Worm (Caenorhabditis elegans) whole organism, L4/young adult: Measurements from ENCODE around the gene tsp-2.

Experiments used
- W03F9.2 ChIP-seq: fragments of 150-350 bp; optimal IDR thresholded peaks from 2 replicates; lab custom pipeline; 2014; ENCODE audit warnings: missing biosample characterization, missing genetic modification characterization
- dao-5 ChIP-seq: sonication (generic microtip); optimal IDR thresholded peaks from 2 replicates; lab custom pipeline; 2016; ENCODE audit warnings: missing genotype, missing genetic modification characterization, moderate library complexity, missing compliant biosample characterization
- him-1 ChIP-seq: sonication (generic microtip); optimal IDR thresholded peaks from 2 replicates; lab custom pipeline; 2016; ENCODE audit warnings: missing genotype, missing genetic modification reagents, missing genetic modification characterization, missing compliant biosample characterization

Gene tsp-2

DNA sequence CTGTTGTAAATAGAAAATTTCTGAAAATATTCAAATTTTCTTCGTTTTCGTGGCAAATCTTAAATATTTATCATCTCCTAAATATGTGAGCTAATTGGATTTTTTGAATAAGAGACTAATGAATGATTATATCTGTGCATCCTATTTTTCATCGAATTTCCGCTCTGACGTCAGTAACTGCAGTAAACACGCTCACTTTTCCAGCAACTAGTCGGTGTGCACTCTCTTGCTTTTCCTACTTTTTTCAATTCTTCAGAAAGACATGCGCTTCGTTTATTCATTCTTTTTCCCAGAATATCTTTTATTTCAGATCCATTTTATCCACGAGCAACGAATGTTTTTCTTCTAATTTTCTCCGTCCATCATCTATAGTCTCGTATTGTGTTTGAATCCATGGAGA is 8.3 kb downstream of the tsp-2 start:
- TF ChIP-seq dao-5 (tag; lab: Kevin White, UChicago) (no peak), W03F9.2 (no peak), him-1 (tag; lab: Kevin White, UChicago) (no peak)

ce11 chrIII:8228916-8229315 is 8.8 kb downstream of the tsp-2 start:
- TF ChIP-seq W03F9.2 (no peak), him-1 (tag; lab: Kevin White, UChicago) (no peak)

DNA sequence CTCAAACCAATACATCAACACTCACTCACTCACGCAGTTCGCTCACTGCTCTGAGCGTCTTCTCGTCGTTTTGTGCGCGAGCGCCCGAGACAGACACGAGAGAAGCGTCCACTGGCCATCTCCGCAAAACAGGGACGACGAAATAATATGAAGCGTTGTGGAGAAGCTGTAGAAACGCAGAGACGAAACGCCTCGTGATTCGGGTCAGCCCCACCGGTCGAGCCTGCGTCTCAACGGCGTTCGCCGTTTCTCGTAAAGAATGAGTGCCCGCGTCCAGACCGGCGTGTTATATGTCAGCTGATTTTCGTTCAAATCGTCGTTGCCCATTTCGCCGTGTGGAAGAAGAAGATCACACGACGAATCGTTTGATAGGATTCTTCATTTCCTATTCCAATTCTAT is 10.2 kb downstream of the tsp-2 start, which contains the start of gene fbxl-1:
fbxl-1 (plus strand) TSS at position 320 of the 400 bp plus-strand sequence.
- TF ChIP-seq him-1 (tag; lab: Kevin White, UChicago), result peak; percentile 84
- no peak for TF ChIP-seq dao-5 (tag; lab: Kevin White, UChicago)
- TF ChIP-seq W03F9.2, result peak; percentile 2

DNA sequence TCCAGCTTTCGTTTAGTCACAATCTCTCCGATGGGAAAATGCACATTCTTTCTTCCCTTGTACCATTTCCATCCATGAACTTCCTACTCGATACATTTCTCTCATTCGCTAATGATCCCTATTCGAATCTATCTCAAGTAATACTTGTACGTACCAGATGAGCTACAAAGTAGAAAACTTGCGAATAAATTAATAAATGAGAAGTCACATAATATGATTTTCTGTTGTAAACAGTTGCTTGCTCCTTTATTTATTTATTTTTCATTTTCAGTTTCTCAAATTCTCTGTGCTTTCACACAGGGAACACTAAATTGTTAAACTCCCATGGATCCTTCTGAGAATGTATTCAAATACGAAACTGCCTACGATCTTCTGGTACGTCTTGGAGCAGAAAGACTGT is 11.6 kb downstream of the tsp-2 start, which contains the start of gene rfs-1:
rfs-1 (plus strand) TSS at position 301 of the 400 bp plus-strand sequence.
- TF ChIP-seq W03F9.2 (no peak), him-1 (tag; lab: Kevin White, UChicago) (no peak), dao-5 (tag; lab: Kevin White, UChicago) (no peak)

DNA sequence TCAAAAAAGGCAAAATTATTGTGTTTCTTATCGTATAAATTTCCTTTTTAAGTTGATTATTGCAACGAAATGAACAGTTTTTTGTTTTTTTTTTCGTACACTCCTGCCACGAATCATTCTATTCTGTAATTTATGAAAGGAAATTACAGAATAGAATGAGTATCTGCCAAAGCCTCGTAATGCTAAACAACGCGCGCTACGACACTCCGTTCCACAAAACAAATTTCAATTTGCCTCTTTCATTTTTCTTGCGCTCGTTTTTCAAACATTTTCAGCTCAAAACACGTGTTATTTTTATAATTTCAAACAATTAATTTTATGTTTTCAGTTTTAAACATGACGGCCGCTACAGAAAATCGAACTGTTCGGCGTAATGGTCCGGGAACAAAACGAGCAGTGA is 13.0 kb downstream of the tsp-2 start, which contains the start of gene mob-4:
mob-4 (plus strand) TSS at position 329 of the 400 bp plus-strand sequence.
- TF ChIP-seq him-1 (tag; lab: Kevin White, UChicago), result no peak
- no peak for TF ChIP-seq dao-5 (tag; lab: Kevin White, UChicago)
- TF ChIP-seq W03F9.2, result no peak

DNA sequence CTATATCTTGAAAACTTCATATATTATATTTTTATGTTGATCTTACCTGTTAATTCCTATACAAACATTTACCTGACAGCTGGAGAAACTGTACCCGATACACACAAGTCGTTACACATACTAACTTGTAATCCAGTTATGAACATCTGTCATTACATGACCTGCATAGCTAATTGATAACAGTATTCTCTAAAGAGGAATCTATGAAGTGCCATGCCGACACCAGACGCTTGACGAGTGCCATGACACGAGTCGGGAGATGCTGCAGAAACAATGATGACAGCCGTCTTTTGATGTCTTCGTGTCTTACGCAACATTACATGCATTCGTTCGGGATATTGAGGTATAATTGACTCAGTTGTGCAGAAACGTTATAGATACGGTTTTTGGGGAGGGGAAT is 17.7 kb downstream of the tsp-2 start:
- TF ChIP-seq him-1 (tag; lab: Kevin White, UChicago) (no peak), W03F9.2 (no peak), dao-5 (tag; lab: Kevin White, UChicago) (no peak)

- no peak for TF ChIP-seq him-1 (tag; lab: Kevin White, UChicago)
- no peak for TF ChIP-seq dao-5 (tag; lab: Kevin White, UChicago)
These were observed 19.8 kb downstream of the tsp-2 start, which contains the start of gene C30A5.16 for ce11 chrIII:8217919-8218318. Gene C30A5.16, plus strand, starts transcription at chrIII:8218219.

DNA sequence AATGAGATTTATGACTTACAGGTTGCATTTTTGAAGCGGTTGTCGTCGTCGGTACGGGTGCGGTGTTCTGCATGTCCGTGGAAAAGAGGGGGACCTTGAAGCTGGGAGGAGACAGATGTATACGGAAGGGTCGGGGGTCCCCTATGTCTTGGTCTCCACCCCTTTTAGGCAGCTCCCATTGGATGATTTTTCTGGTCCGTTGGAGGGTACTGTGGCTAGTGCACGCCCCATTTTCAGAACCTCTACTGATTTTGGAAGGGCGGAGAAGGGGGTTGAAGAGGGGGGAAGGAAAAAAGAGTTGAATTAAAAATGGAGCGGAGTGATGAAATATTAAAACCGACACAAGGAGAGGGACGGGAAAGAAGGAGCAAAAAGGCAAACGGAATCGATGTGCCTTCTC is 21.5 kb downstream of the tsp-2 start, which contains the start of gene unc-86:
unc-86 (minus strand) TSS at position 113 of the 400 bp plus-strand sequence.
- TF ChIP-seq W03F9.2, result no peak
- TF ChIP-seq dao-5 (tag; lab: Kevin White, UChicago), result no peak
- TF ChIP-seq him-1 (tag; lab: Kevin White, UChicago), result no peak

- TF ChIP-seq dao-5 (tag; lab: Kevin White, UChicago) (no peak), him-1 (tag; lab: Kevin White, UChicago) (no peak), W03F9.2 (no peak)
These were observed 26.2 kb downstream of the tsp-2 start for ce11 chrIII:8211562-8211961.

DNA sequence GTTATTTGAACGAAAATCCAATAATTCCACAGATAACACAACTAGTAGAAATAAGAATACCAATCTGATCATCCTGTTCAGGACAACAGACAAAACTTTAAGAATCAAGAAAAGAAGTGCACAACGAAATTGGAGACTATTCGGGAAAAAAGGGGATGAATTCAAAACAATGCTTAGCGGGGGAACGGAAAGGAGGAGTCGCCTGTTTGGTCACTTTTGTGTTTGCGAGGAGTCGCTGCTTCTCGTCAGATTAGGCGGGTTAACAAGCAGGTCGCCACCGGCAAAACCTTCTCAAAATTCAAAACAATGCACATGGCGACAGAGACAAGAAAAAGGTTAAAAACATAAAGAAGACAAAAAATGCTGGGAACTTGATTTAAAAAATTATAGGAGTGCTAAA is 28.0 kb downstream of the tsp-2 start, which contains the start of gene C30A5.10:
C30A5.10 (minus strand) TSS at position 101 of the 400 bp plus-strand sequence.
- no peak for TF ChIP-seq W03F9.2
- TF ChIP-seq dao-5 (tag; lab: Kevin White, UChicago), result no peak
- TF ChIP-seq him-1 (tag; lab: Kevin White, UChicago), result no peak

DNA sequence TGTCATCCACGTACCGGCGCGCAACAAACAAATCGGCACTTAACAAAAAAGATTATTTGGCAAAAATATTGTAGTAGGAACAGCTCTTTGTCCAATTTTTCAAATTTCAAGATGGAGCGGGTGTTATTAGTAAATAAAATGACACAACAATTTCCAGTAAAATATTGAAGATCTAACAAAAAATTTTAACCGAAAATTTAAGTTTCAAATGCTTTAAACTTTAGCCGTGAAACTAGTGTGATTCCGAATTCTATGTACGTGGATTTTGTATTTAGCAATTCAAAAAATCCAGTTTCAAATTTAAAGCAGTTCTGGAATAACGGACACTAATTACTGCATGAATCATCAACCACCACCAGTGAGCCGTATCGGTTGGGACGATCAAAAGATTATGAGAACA is 35.0 kb downstream of the tsp-2 start, which contains the start of gene snb-5:
snb-5 (plus strand) TSS at position 301 of the 400 bp plus-strand sequence.
- TF ChIP-seq dao-5 (tag; lab: Kevin White, UChicago) (no peak), him-1 (tag; lab: Kevin White, UChicago) (no peak), W03F9.2 (no peak)

DNA sequence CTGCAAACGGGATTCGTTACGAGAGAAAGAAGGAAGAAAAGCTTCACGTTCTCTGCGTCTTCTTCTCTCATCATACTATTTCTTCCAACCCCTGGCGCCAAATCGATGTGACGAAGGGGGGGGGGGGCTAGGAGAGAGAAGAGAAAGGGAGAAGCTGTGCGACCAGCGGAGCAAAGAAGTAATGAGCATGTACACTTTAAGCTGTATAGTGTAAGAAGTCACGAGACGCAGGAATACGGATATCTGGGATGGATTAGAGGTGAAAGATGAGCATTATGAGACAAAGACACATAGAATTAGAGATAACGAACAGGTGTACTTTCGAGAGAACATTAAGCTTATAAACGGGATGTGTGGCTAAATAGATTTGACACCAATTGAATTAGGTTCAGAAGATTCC is 36.0 kb downstream of the tsp-2 start:
- TF ChIP-seq him-1 (tag; lab: Kevin White, UChicago) (peak; percentile 42), W03F9.2 (peak; percentile 25), dao-5 (tag; lab: Kevin White, UChicago) (no peak)

DNA sequence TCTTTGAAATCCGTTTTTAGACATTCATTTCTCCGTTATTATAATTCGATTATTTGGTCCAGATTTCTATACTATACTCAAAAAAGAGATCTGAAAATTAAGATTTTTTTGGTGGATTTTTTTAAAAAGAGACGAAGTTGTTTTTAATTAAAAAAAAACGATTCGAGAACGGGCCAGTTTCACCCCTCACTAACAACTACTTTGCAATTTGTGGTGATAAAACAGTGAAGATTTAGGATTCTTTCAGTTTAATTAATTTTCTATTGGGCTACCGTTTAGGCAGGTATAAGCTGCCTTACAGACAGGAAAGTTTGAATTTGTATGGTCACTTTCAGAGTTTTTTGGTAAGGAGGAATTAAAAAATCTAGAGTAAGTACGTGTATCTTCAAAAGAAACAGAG is 36.6 kb downstream of the tsp-2 start, which contains the start of gene unc-36:
unc-36 (minus strand) TSS at position 101 of the 400 bp plus-strand sequence.
- TF ChIP-seq him-1 (tag; lab: Kevin White, UChicago), result no peak
- no peak for TF ChIP-seq dao-5 (tag; lab: Kevin White, UChicago)
- no peak for TF ChIP-seq W03F9.2

DNA sequence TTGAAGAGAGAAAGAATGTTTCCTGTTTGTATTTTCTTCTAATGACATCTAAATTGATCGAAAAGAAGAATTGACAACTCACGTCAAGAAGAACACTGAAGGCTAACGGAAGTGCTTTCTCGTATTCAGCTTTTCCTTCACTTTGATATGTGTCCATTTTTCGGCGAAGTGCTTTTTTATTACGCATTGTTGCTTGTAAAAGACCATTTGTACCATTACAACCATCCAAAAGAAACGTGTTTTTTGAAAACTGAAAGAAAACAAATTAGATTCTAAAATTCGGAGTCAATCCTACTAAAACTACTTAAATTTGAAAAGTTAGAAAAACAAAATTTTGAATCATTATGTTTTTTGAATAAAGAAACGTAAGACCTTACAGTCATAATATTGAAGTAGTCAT is 38.7 kb downstream of the tsp-2 start:
- TF ChIP-seq dao-5 (tag; lab: Kevin White, UChicago) (no peak), him-1 (tag; lab: Kevin White, UChicago) (no peak), W03F9.2 (no peak)

- TF ChIP-seq him-1 (tag; lab: Kevin White, UChicago) (no peak), W03F9.2 (no peak), dao-5 (tag; lab: Kevin White, UChicago) (no peak)
These were observed 46.0 kb downstream of the tsp-2 start, which contains the start of gene C50C3.1 for ce11 chrIII:8191695-8192094. Gene C50C3.1, plus strand, starts transcription at chrIII:8191995.
